Worm (Caenorhabditis elegans) whole organism, late embryonic: Measurements from ENCODE around the gene slc-5A12.

Experiments used
- ama-1 ChIP-seq: fragments of 150-350 bp; optimal IDR thresholded peaks from 2 replicates; lab custom pipeline; 2014
- fkh-10 ChIP-seq: fragments of 150-350 bp; optimal IDR thresholded peaks from 2 replicates; lab custom pipeline; 2014; ENCODE audit warnings: missing biosample characterization, missing genetic modification reagents, missing genetic modification characterization
- nhr-232 ChIP-seq: sonication (generic microtip); optimal IDR thresholded peaks from 2 replicates; lab custom pipeline; 2016; ENCODE audit warnings: missing genetic modification characterization, missing compliant biosample characterization
- unc-3 ChIP-seq, 2 experiments: fragments of 200-800 bp in 1 of 2; sonication (Bioruptor generic) in 1 of 2; sonication (generic microtip) in 1 of 2; conservative IDR thresholded peaks in 1 of 2; optimal IDR thresholded peaks in 1 of 2; 2 replicates each; pipeline versions ENCODE4 v1.3.6 to Lab custom; 2016 to 2022; ENCODE audit warnings: missing compliant biosample characterization in 2 of 2, missing genetic modification characterization in 2 of 2, missing genetic modification reagents in 1 of 2

- TF ChIP-seq nhr-232 (tag; lab: Kevin White, UChicago) (no peak), ama-1 (lab: Kevin White, UChicago) (no peak), fkh-10 (GFP tag; lab: Kevin White, UChicago) (no peak), unc-3 (GFP tag; conservative IDR thresholded peaks at IDR 0.05; lab: Robert Waterston, UW) (no peak), unc-3 (tag; optimal IDR thresholded peaks at IDR 0.05; lab: Kevin White, UChicago) (no peak)
Measured at ce11 chrIV:11916907-11917306, 20.3 kb upstream of the slc-5A12 start, which contains the start of gene ZK822.10.
